4 fruit fly cellular contexts compared by ENCODE assay signal in genomic region chr2L:20067928-20068327, dm6.
TF ChIP-seq lines count a peak whose summit lies in the region.

No protein-coding gene starts in this region.

- TF ChIP-seq CTCF in whole organism, embryonic (GFP tag; optimal IDR thresholded peaks at IDR 0.05; lab: Kevin White, UChicago) = no peak

TF ChIP-seq in whole organism, embryonic, 481 proteins besides CTCF, POLR2A, EP300 and RAD21:
- TF ChIP-seq CG15601 (tag; optimal IDR thresholded peaks at IDR 0.05; lab: Kevin White, UChicago) (no peak), CG34376 (GFP tag; optimal IDR thresholded peaks at IDR 0.05; lab: Kevin White, UChicago) (peak; percentile 19), bowl (GFP tag; IDR thresholded peaks at IDR 0.05; lab: Robert Waterston, UW) (no peak), exex (tag; optimal IDR thresholded peaks at IDR 0.05; lab: Kevin White, UChicago) (peak; percentile 9), zfh1 (GFP tag; IDR thresholded peaks at IDR 0.05; lab: Robert Waterston, UW) (no peak), D19A (tag; optimal IDR thresholded peaks at IDR 0.05; lab: Kevin White, UChicago) (peak; percentile 39), pita (GFP tag; optimal IDR thresholded peaks at IDR 0.05; lab: Kevin White, UChicago) (no peak), CG9876 (GFP tag; optimal IDR thresholded peaks at IDR 0.05; lab: Kevin White, UChicago) (no peak), CG7839 (tag; optimal IDR thresholded peaks at IDR 0.05; lab: Kevin White, UChicago) (no peak), Hr78 (GFP tag; optimal IDR thresholded peaks at IDR 0.05; lab: Kevin White, UChicago) (peak in 1 of 2 experiments; percentile 64), CG6791 (GFP tag; IDR thresholded peaks at IDR 0.05; lab: Robert Waterston, UW; ENCODE audit: partially characterized antibody) (no peak), pfk (GFP tag; optimal IDR thresholded peaks at IDR 0.05; lab: Kevin White, UChicago) (no peak), zen2 (GFP tag; IDR thresholded peaks at IDR 0.05; lab: Robert Waterston, UW; ENCODE audit: partially characterized antibody) (no peak), CG7928 (GFP tag; optimal IDR thresholded peaks at IDR 0.05; lab: Kevin White, UChicago) (no peak), Pdp1 (GFP tag; optimal IDR thresholded peaks at IDR 0.05; lab: Kevin White, UChicago) (peak in 1 of 2 experiments; percentile 47)

TF ChIP-seq in whole organism, prepupa, 60 proteins besides CTCF, POLR2A, EP300 and RAD21:
- peak; percentile 51 for TF ChIP-seq vri (GFP tag; optimal IDR thresholded peaks at IDR 0.05; lab: Kevin White, UChicago)
- no peak for TF ChIP-seq CG11294 (GFP tag; IDR thresholded peaks at IDR 0.05; lab: Robert Waterston, UW)
- TF ChIP-seq CG31627 (GFP tag; optimal IDR thresholded peaks at IDR 0.05; lab: Kevin White, UChicago) = no peak
- no peak for TF ChIP-seq Sox15 (GFP tag; optimal IDR thresholded peaks at IDR 0.05; lab: Kevin White, UChicago)
- peak; percentile 34 for TF ChIP-seq dsx (GFP tag; optimal IDR thresholded peaks at IDR 0.05; lab: Kevin White, UChicago; ENCODE audit: poor library complexity, severe bottlenecking)
- 0 out of 3 replicates have a peak, but pooled peaks have one; percentile 6 for TF ChIP-seq CG6163 (GFP tag; IDR thresholded peaks at IDR 0.05; lab: Robert Waterston, UW)
- peak; percentile 6 for TF ChIP-seq Eip93F (GFP tag; optimal IDR thresholded peaks at IDR 0.05; lab: Kevin White, UChicago)
- no peak for TF ChIP-seq CG34406 (GFP tag; optimal IDR thresholded peaks at IDR 0.05; lab: Kevin White, UChicago)
- no peak for TF ChIP-seq CG7368 (GFP tag; optimal IDR thresholded peaks at IDR 0.05; lab: Kevin White, UChicago)
- TF ChIP-seq Ets96B (tag; optimal IDR thresholded peaks at IDR 0.05; lab: Kevin White, UChicago) = no peak
- TF ChIP-seq Eip75B (GFP tag; optimal IDR thresholded peaks at IDR 0.05; lab: Kevin White, UChicago) = no peak
- TF ChIP-seq CG6808 (GFP tag; optimal IDR thresholded peaks at IDR 0.05; lab: Kevin White, UChicago) = no peak
- peak; percentile 7 for TF ChIP-seq Eip78C (GFP tag; lab: Kevin White, UChicago)
- TF ChIP-seq Gug (GFP tag; IDR thresholded peaks at IDR 0.05; lab: Robert Waterston, UW) = no peak
- TF ChIP-seq CG8632 (GFP tag; optimal IDR thresholded peaks at IDR 0.05; lab: Kevin White, UChicago) = no peak
- TF ChIP-seq lz (GFP tag; optimal IDR thresholded peaks at IDR 0.05; lab: Kevin White, UChicago) = no peak
- TF ChIP-seq CG15336 (GFP tag; IDR thresholded peaks at IDR 0.05; lab: Robert Waterston, UW) = no peak
- no peak for TF ChIP-seq fd85E (GFP tag; optimal IDR thresholded peaks at IDR 0.05; lab: Kevin White, UChicago)
- no peak for TF ChIP-seq eg (GFP tag; IDR thresholded peaks at IDR 0.05; lab: Robert Waterston, UW)
- no peak for TF ChIP-seq spab (GFP tag; optimal IDR thresholded peaks at IDR 0.05; lab: Kevin White, UChicago)
- TF ChIP-seq Sox14 (GFP tag; optimal IDR thresholded peaks at IDR 0.05; lab: Kevin White, UChicago) = peak; percentile 4

TF ChIP-seq in whole organism, pupa, 21 proteins besides CTCF, POLR2A, EP300 and RAD21:
- peak; percentile 84 for TF ChIP-seq EcR (GFP tag; optimal IDR thresholded peaks at IDR 0.05; lab: Kevin White, UChicago)
- TF ChIP-seq CG15710 (tag; optimal IDR thresholded peaks at IDR 0.05; lab: Kevin White, UChicago) = no peak
- no peak for TF ChIP-seq CG13204 (GFP tag; optimal IDR thresholded peaks at IDR 0.05; lab: Kevin White, UChicago)
- TF ChIP-seq rn (GFP tag; IDR thresholded peaks at IDR 0.05; lab: Robert Waterston, UW) = no peak
- no peak for TF ChIP-seq CG12605 (GFP tag; IDR thresholded peaks at IDR 0.05; lab: Robert Waterston, UW)
- TF ChIP-seq Pif1B (GFP tag; optimal IDR thresholded peaks at IDR 0.05; lab: Kevin White, UChicago) = no peak
- no peak for TF ChIP-seq CG9948 (tag; optimal IDR thresholded peaks at IDR 0.05; lab: Kevin White, UChicago)
- TF ChIP-seq fd96Ca (GFP tag; IDR thresholded peaks at IDR 0.05; lab: Robert Waterston, UW) = no peak
- no peak for TF ChIP-seq CG8159 (tag; optimal IDR thresholded peaks at IDR 0.05; lab: Kevin White, UChicago)

TF ChIP-seq in whole organism, wandering third instar larva, 38 proteins besides CTCF, POLR2A, EP300 and RAD21:
- TF ChIP-seq CG9705 (GFP tag; optimal IDR thresholded peaks at IDR 0.05; lab: Kevin White, UChicago) = no peak
- no peak for TF ChIP-seq usp (GFP tag; optimal IDR thresholded peaks at IDR 0.05; lab: Kevin White, UChicago)
- no peak for TF ChIP-seq sage (GFP tag; optimal IDR thresholded peaks at IDR 0.05; lab: Kevin White, UChicago)
- no peak for TF ChIP-seq Dif (GFP tag; optimal IDR thresholded peaks at IDR 0.05; lab: Kevin White, UChicago; ENCODE audit: partially characterized antibody)
- no peak for TF ChIP-seq Abd-B (GFP tag; optimal IDR thresholded peaks at IDR 0.05; lab: Kevin White, UChicago)
- no peak for TF ChIP-seq Jra (GFP tag; optimal IDR thresholded peaks at IDR 0.05; lab: Kevin White, UChicago)
- TF ChIP-seq Rel (GFP tag; optimal IDR thresholded peaks at IDR 0.05; lab: Kevin White, UChicago) = no peak
- peak; percentile 63 for TF ChIP-seq Rel (tag; optimal IDR thresholded peaks at IDR 0.05; lab: Kevin White, UChicago)
